Fruit fly (Drosophila melanogaster): ENCODE measurements around the gene Atg18b.

The Atg18b gene

DNA sequence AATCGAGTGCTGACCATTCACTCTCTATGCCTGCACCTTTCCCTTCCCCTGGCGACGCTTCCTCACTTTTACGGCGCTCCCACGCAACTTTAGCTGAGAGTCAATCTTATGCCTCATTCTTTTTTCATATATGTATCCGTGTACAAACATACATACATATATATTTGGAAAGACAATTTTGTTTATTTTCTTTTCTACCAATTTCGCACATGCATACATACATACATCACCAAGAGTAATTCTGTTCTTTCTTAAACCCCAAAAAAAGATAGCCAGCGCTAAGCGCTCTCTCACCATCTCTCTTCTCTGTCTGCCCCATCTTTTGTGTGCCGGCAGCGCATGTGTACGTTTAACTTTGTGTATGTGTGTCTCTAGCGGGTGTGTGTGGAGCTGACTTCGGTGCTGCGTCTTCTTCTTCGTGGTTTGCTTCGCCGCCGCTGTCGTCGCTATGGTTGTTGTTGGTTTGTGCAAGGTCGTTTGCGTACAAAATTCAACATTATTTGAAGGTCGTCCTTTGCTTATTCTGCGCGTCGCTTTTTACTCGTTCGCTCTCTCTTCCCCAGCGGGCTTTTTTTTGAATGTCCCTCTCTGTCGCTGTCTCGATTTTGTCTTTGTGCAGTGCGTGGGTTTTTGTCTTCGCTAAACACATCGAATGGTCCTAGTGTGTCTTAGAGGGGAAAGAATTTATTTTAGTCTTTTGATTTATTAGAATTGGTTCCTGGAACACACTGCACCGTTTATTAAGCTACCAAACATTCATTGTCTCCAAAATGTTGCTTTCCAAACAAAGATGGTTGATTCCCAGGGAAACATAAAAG lies 30.4 kb upstream of the Atg18b start (continued):
- no peak for TF ChIP-seq CG3919 (GFP tag; optimal IDR thresholded peaks at IDR 0.05)
- no peak for TF ChIP-seq fd85E (GFP tag; optimal IDR thresholded peaks at IDR 0.05)
- no peak for TF ChIP-seq cyc (GFP tag; optimal IDR thresholded peaks at IDR 0.05)
- no peak for TF ChIP-seq CG4318 (GFP tag; optimal IDR thresholded peaks at IDR 0.05)
- peak; percentile 35 for TF ChIP-seq Met (GFP tag; optimal IDR thresholded peaks at IDR 0.05)
- TF ChIP-seq ss (GFP tag; optimal IDR thresholded peaks at IDR 0.05) = no peak
- TF ChIP-seq Hr38 (GFP tag; optimal IDR thresholded peaks at IDR 0.05) = no peak
- no peak for TF ChIP-seq CG31627 (GFP tag; optimal IDR thresholded peaks at IDR 0.05)
- peak; percentile 83 for TF ChIP-seq svp (GFP tag)
- peak; percentile 61 for TF ChIP-seq Eip75B (GFP tag; optimal IDR thresholded peaks at IDR 0.05)
- TF ChIP-seq vri (GFP tag; optimal IDR thresholded peaks at IDR 0.05) = peak; percentile 50
- no peak for TF ChIP-seq dac (GFP tag; optimal IDR thresholded peaks at IDR 0.05)
- no peak for TF ChIP-seq Ets96B (tag; optimal IDR thresholded peaks at IDR 0.05)
- no peak for TF ChIP-seq topi (GFP tag; optimal IDR thresholded peaks at IDR 0.05)
- TF ChIP-seq Smox (GFP tag; optimal IDR thresholded peaks at IDR 0.05) = no peak
- no peak for TF ChIP-seq CG8319 (GFP tag; optimal IDR thresholded peaks at IDR 0.05)
- TF ChIP-seq spab (GFP tag; optimal IDR thresholded peaks at IDR 0.05) = no peak
- no peak for TF ChIP-seq CG9139 (GFP tag; optimal IDR thresholded peaks at IDR 0.05)
- TF ChIP-seq Sox102F (GFP tag; optimal IDR thresholded peaks at IDR 0.05) = peak; percentile 26
- TF ChIP-seq CG6808 (GFP tag; optimal IDR thresholded peaks at IDR 0.05) = no peak
- TF ChIP-seq net (GFP tag; optimal IDR thresholded peaks at IDR 0.05) = no peak
- no peak for TF ChIP-seq CG16779 (tag; optimal IDR thresholded peaks at IDR 0.05)
- TF ChIP-seq Ets21C (GFP tag; optimal IDR thresholded peaks at IDR 0.05) = no peak
- TF ChIP-seq Hr4 (GFP tag; optimal IDR thresholded peaks at IDR 0.05) = no peak
- TF ChIP-seq CG1621 (tag; optimal IDR thresholded peaks at IDR 0.05) = no peak
- TF ChIP-seq Gug (GFP tag; IDR thresholded peaks at IDR 0.05) = no peak
- TF ChIP-seq dsx (GFP tag; optimal IDR thresholded peaks at IDR 0.05; ENCODE audit: poor library complexity, severe bottlenecking) = no peak
- no peak for TF ChIP-seq CG10631 (GFP tag; optimal IDR thresholded peaks at IDR 0.05)
- TF ChIP-seq CG3032 (tag; optimal IDR thresholded peaks at IDR 0.05) = no peak

DNA sequence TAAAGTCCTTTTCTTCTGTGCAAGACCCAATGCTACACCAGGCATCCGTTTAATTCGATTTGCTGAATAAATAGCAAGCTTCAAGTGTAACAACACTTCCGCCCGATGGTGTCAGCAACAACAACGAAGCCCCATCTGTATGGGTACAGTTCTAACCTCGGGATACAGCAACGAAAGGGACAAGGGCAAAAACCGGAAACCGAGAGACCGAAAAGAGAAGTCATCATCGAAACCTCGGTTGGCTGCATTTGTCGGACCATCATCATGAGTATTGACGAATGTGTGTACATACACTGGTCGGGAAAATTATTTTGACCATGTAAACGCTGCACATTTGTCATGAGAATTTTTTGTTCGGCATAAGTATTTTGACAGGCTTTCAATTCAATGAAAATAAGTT lies 28.5 kb upstream of the Atg18b start:
- TF ChIP-seq CG8632 (GFP tag; optimal IDR thresholded peaks at IDR 0.05) (no peak), CG8319 (GFP tag; optimal IDR thresholded peaks at IDR 0.05) (no peak), CG10669 (GFP tag; optimal IDR thresholded peaks at IDR 0.05) (no peak), eg (GFP tag; IDR thresholded peaks at IDR 0.05) (no peak), dsx (GFP tag; optimal IDR thresholded peaks at IDR 0.05; ENCODE audit: poor library complexity, severe bottlenecking) (no peak), Met (GFP tag; optimal IDR thresholded peaks at IDR 0.05) (no peak), fd85E (GFP tag; optimal IDR thresholded peaks at IDR 0.05) (no peak)

DNA sequence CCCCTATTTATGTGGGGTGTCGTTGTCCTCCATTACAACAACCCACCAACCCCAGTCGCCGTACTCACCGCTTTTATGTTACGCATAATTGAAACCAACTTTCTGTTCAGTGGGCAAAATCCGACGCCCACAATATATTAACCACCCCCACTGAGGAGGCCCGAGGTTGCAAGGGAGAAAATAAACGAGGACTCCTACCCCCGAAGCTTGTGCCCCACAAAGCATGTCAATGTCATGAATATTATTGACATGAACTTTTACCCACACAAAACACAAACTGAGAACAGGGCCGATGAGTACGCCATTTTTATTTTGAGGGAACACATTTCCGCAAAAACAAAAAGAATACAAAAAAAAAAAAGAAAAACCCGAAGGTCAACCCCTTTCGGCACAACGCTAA lies 27.6 kb upstream of the Atg18b start:
- no peak for TF ChIP-seq Blimp-1 (GFP tag; optimal IDR thresholded peaks at IDR 0.05)
- TF ChIP-seq ss (GFP tag; optimal IDR thresholded peaks at IDR 0.05) = peak in 1 of 2 experiments; percentile 6
- TF ChIP-seq Lpt (GFP tag; optimal IDR thresholded peaks at IDR 0.05) = no peak
- TF ChIP-seq CG8632 (GFP tag; optimal IDR thresholded peaks at IDR 0.05) = no peak
- TF ChIP-seq CG10631 (GFP tag; optimal IDR thresholded peaks at IDR 0.05) = no peak
- no peak for TF ChIP-seq CG9139 (GFP tag; optimal IDR thresholded peaks at IDR 0.05)
- TF ChIP-seq CG8319 (GFP tag; optimal IDR thresholded peaks at IDR 0.05) = no peak
- TF ChIP-seq Ets96B (tag; optimal IDR thresholded peaks at IDR 0.05) = no peak
- TF ChIP-seq CG3032 (tag; optimal IDR thresholded peaks at IDR 0.05) = no peak
- peak; percentile 22 for TF ChIP-seq Eip78C (GFP tag)
- 0 out of 3 replicates have a peak, but pooled peaks have one; percentile 6 for TF ChIP-seq CG6163 (GFP tag; IDR thresholded peaks at IDR 0.05)
- no peak for TF ChIP-seq CG16779 (tag; optimal IDR thresholded peaks at IDR 0.05)
- no peak for TF ChIP-seq vri (GFP tag; optimal IDR thresholded peaks at IDR 0.05)

All from whole organism, prepupa.